Fruit fly (Drosophila melanogaster) whole organism, embryonic: ENCODE results near the gene Rbf.
A peak's percentile ranks its signal among the peaks of the same experiment; 100 is the strongest.

ENCODE experiments used
- Abd-B ChIP-seq: fragments of 200-800 bp; sonication (Bioruptor generic); optimal IDR thresholded peaks from 2 replicates; lab custom pipeline; 2018; ENCODE audit warnings: missing biosample characterization, mild to moderate bottlenecking, missing genetic modification characterization, moderate library complexity
- Antp ChIP-seq: fragments of 200-800 bp; sonication (Bioruptor generic); optimal IDR thresholded peaks from 3 replicates; lab custom pipeline; 2016; ENCODE audit warnings: missing biosample characterization, missing genetic modification characterization
- BEAF-32 ChIP-seq: fragments of 200-800 bp; sonication (Bioruptor generic); optimal IDR thresholded peaks from 3 replicates; lab custom pipeline; 2017; ENCODE audit warnings: missing biosample characterization, missing genetic modification characterization, mild to moderate bottlenecking, moderate library complexity, missing genetic modification reagents
- CG12155 ChIP-seq: fragments of 200-800 bp; sonication (Bioruptor generic); optimal IDR thresholded peaks from 3 replicates; lab custom pipeline; 2016; ENCODE audit warnings: missing biosample characterization, missing genetic modification characterization
- CG12659 ChIP-seq: fragments of 200-800 bp; sonication (Bioruptor generic); optimal IDR thresholded peaks from 3 replicates; lab custom pipeline; 2017; ENCODE audit warnings: mild to moderate bottlenecking, missing biosample characterization, missing genetic modification reagents, missing genetic modification characterization
- CG14860 ChIP-seq: fragments of 200-800 bp; sonication (Bioruptor generic); IDR thresholded peaks from 3 replicates; pipeline ENCODE4 v1.3.6; 2022; ENCODE audit warnings: missing biosample characterization, missing genetic modification characterization; ENCODE audit not compliant: partially characterized antibody
- CG15514 ChIP-seq: fragments of 200-800 bp; sonication (Bioruptor generic); optimal IDR thresholded peaks from 3 replicates; lab custom pipeline; 2017; ENCODE audit warnings: missing biosample characterization, missing genetic modification characterization, mild to moderate bottlenecking, moderate library complexity, missing genetic modification reagents
- CG17359 ChIP-seq: fragments of 200-800 bp; sonication (Bioruptor generic); optimal IDR thresholded peaks from 3 replicates; lab custom pipeline; 2018; ENCODE audit warnings: missing biosample characterization, mild to moderate bottlenecking, missing genetic modification characterization, moderate library complexity
- CG18764 ChIP-seq: fragments of 200-800 bp; sonication (Bioruptor generic); optimal IDR thresholded peaks from 3 replicates; lab custom pipeline; 2016; ENCODE audit warnings: missing biosample characterization, missing genetic modification characterization
- CG2116 ChIP-seq: fragments of 200-800 bp; sonication (Bioruptor generic); optimal IDR thresholded peaks from 3 replicates; lab custom pipeline; 2018; ENCODE audit warnings: missing biosample characterization, mild to moderate bottlenecking, missing genetic modification characterization
- CG2199 ChIP-seq: fragments of 200-800 bp; sonication (Bioruptor generic); IDR thresholded peaks from 3 replicates; pipeline ENCODE4 v1.3.6; 2022; ENCODE audit warnings: missing biosample characterization, missing genetic modification characterization
- CG3065 ChIP-seq: fragments of 200-800 bp; sonication (Bioruptor generic); optimal IDR thresholded peaks from 2 replicates; lab custom pipeline; 2016; ENCODE audit warnings: missing biosample characterization, missing genetic modification characterization
- CG31388 ChIP-seq: fragments of 200-800 bp; sonication (Bioruptor generic); optimal IDR thresholded peaks from 2 replicates; lab custom pipeline; 2016; ENCODE audit warnings: missing biosample characterization, missing genetic modification characterization
- CG34224 ChIP-seq: fragments of 200-800 bp; sonication (Bioruptor generic); IDR thresholded peaks from 3 replicates; pipeline ENCODE4 v1.3.6; 2022; ENCODE audit warnings: missing biosample characterization, missing genetic modification characterization; ENCODE audit not compliant: partially characterized antibody
- CG3838 ChIP-seq: fragments of 200-800 bp; sonication (Bioruptor generic); optimal IDR thresholded peaks from 3 replicates; lab custom pipeline; 2016; ENCODE audit warnings: missing biosample characterization, missing genetic modification characterization
- CG4854 ChIP-seq: fragments of 200-800 bp; sonication (Bioruptor generic); optimal IDR thresholded peaks from 2 replicates; lab custom pipeline; 2016; ENCODE audit warnings: missing biosample characterization, missing genetic modification characterization, inconsistent platforms
- CG9876 ChIP-seq: fragments of 200-800 bp; sonication (Bioruptor generic); optimal IDR thresholded peaks from 2 replicates; lab custom pipeline; 2016; ENCODE audit warnings: missing biosample characterization, missing genetic modification characterization
- Camta ChIP-seq: fragments of 200-800 bp; sonication (Bioruptor generic); optimal IDR thresholded peaks from 2 replicates; lab custom pipeline; 2016; ENCODE audit warnings: missing biosample characterization, missing genetic modification characterization
- Fer2 ChIP-seq: fragments of 200-800 bp; sonication (Bioruptor generic); optimal IDR thresholded peaks from 2 replicates; lab custom pipeline; 2018; ENCODE audit warnings: missing biosample characterization, mild to moderate bottlenecking, missing genetic modification characterization, moderate library complexity
- Fer3 ChIP-seq: fragments of 200-800 bp; sonication (Bioruptor generic); optimal IDR thresholded peaks from 2 replicates; lab custom pipeline; 2018; ENCODE audit warnings: missing biosample characterization, mild to moderate bottlenecking, missing genetic modification characterization, moderate library complexity
- HLH4C ChIP-seq: fragments of 200-800 bp; sonication (Bioruptor generic); IDR thresholded peaks from 3 replicates; pipeline ENCODE4 v1.3.6; 2022; ENCODE audit warnings: missing biosample characterization, missing genetic modification characterization; ENCODE audit not compliant: partially characterized antibody
- HmgZ ChIP-seq: fragments of 200-800 bp; sonication (Bioruptor generic); optimal IDR thresholded peaks from 2 replicates; lab custom pipeline; 2018; ENCODE audit warnings: missing biosample characterization, mild to moderate bottlenecking, missing genetic modification characterization
- Myb ChIP-seq: fragments of 200-800 bp; sonication (Bioruptor generic); optimal IDR thresholded peaks from 2 replicates; lab custom pipeline; 2016; ENCODE audit warnings: missing biosample characterization, missing genetic modification characterization
- Nf-YB ChIP-seq: fragments of 200-800 bp; sonication (Bioruptor generic); optimal IDR thresholded peaks from 3 replicates; lab custom pipeline; 2019; ENCODE audit warnings: missing biosample characterization, mild to moderate bottlenecking, missing genetic modification characterization, moderate library complexity
- NfI ChIP-seq: fragments of 200-800 bp; sonication (Bioruptor generic); optimal IDR thresholded peaks from 3 replicates; lab custom pipeline; 2018; ENCODE audit warnings: missing biosample characterization, mild to moderate bottlenecking, missing genetic modification characterization, moderate library complexity
- Opbp ChIP-seq: fragments of 200-800 bp; sonication (Bioruptor generic); IDR thresholded peaks from 3 replicates; pipeline ENCODE4 v1.3.6; 2022; ENCODE audit warnings: missing biosample characterization, missing genetic modification characterization; ENCODE audit not compliant: partially characterized antibody
- ac ChIP-seq: fragments of 200-800 bp; sonication (Bioruptor generic); optimal IDR thresholded peaks from 3 replicates; lab custom pipeline; 2017; ENCODE audit warnings: missing biosample characterization, mild to moderate bottlenecking, missing genetic modification characterization
- amos ChIP-seq: fragments of 200-800 bp; sonication (Bioruptor generic); IDR thresholded peaks from 2 replicates; pipeline ENCODE4 v1.3.6; 2022; ENCODE audit warnings: missing biosample characterization, missing genetic modification characterization; ENCODE audit not compliant: partially characterized antibody
- ara ChIP-seq: fragments of 200-800 bp; sonication (Bioruptor generic); IDR thresholded peaks from 2 replicates; pipeline ENCODE4 v1.3.6; 2022; ENCODE audit warnings: missing biosample characterization, missing genetic modification characterization
- chinmo ChIP-seq: fragments of 200-800 bp; sonication (Bioruptor generic); IDR thresholded peaks from 4 replicates; pipeline ENCODE4 v1.3.6; 2022; ENCODE audit warnings: missing biosample characterization, missing genetic modification characterization; ENCODE audit not compliant: partially characterized antibody
- ci ChIP-seq: fragments of 200-800 bp; sonication (Bioruptor generic); IDR thresholded peaks from 3 replicates; pipeline ENCODE4 v1.3.6; 2022; ENCODE audit warnings: missing biosample characterization, missing genetic modification characterization
- gem ChIP-seq: fragments of 200-800 bp; sonication (Bioruptor generic); optimal IDR thresholded peaks from 2 replicates; lab custom pipeline; 2019; ENCODE audit warnings: missing biosample characterization, mild to moderate bottlenecking, missing genetic modification characterization, moderate library complexity
- gfzf ChIP-seq: fragments of 200-800 bp; sonication (Bioruptor generic); optimal IDR thresholded peaks from 2 replicates; lab custom pipeline; 2016; ENCODE audit warnings: missing biosample characterization, mild to moderate bottlenecking, missing genetic modification characterization, moderate library complexity
- gsb ChIP-seq: fragments of 200-800 bp; sonication (Bioruptor generic); IDR thresholded peaks from 2 replicates; pipeline ENCODE4 v1.3.6; 2022; ENCODE audit warnings: missing biosample characterization, missing genetic modification characterization
- inv ChIP-seq: fragments of 200-800 bp; sonication (Bioruptor generic); IDR thresholded peaks from 2 replicates; pipeline ENCODE4 v1.3.6; 2022; ENCODE audit warnings: missing biosample characterization, missing genetic modification characterization; ENCODE audit not compliant: partially characterized antibody
- lbe ChIP-seq: fragments of 200-800 bp; sonication (Bioruptor generic); optimal IDR thresholded peaks from 2 replicates; lab custom pipeline; 2016; ENCODE audit warnings: missing biosample characterization, mild to moderate bottlenecking, missing genetic modification characterization
- pan ChIP-seq, 4 experiments: fragments of >200 bp in 3 of 4; fragments of 200-800 bp in 1 of 4; sonication (Bioruptor generic) in 1 of 4; optimal IDR thresholded peaks in 3 of 4; IDR thresholded peaks in 1 of 4; 2 replicates each; pipeline versions ENCODE4 v1.3.6 to Lab custom; 2017 to 2022; ENCODE audit warnings: missing biosample characterization in 2 of 4, missing genetic modification characterization in 2 of 4, mixed read lengths in 1 of 4
- pum ChIP-seq: fragments of 200-800 bp; sonication (Bioruptor generic); optimal IDR thresholded peaks from 2 replicates; lab custom pipeline; 2016; ENCODE audit warnings: missing biosample characterization, missing genetic modification characterization
- pzg ChIP-seq: fragments of 200-800 bp; sonication (Bioruptor generic); optimal IDR thresholded peaks from 3 replicates; lab custom pipeline; 2018; ENCODE audit warnings: missing biosample characterization, mild to moderate bottlenecking, missing genetic modification characterization, moderate library complexity
- salm ChIP-seq: fragments of 200-800 bp; sonication (Bioruptor generic); optimal IDR thresholded peaks from 2 replicates; lab custom pipeline; 2018; ENCODE audit warnings: missing biosample characterization, mild to moderate bottlenecking, missing genetic modification characterization
- sens ChIP-seq: fragments of 200-800 bp; sonication (Bioruptor generic); peaks from one replicate; lab custom pipeline; 2016; ENCODE audit warnings: missing biosample characterization, missing genetic modification characterization
- sna ChIP-seq: fragments of 200-800 bp; sonication (Bioruptor generic); IDR thresholded peaks from 2 replicates; pipeline ENCODE4 v1.3.6; 2022; ENCODE audit warnings: missing biosample characterization, missing genetic modification characterization; ENCODE audit not compliant: partially characterized antibody
- stwl ChIP-seq: fragments of 200-800 bp; sonication (Bioruptor generic); optimal IDR thresholded peaks from 3 replicates; lab custom pipeline; 2018; ENCODE audit warnings: missing biosample characterization, mild to moderate bottlenecking, missing genetic modification characterization, moderate library complexity
- tna ChIP-seq: fragments of 200-800 bp; sonication (Bioruptor generic); IDR thresholded peaks from 2 replicates; pipeline ENCODE4 v1.3.6; 2022; ENCODE audit warnings: missing biosample characterization, missing genetic modification characterization; ENCODE audit not compliant: partially characterized antibody
- trem ChIP-seq: fragments of 200-800 bp; optimal IDR thresholded peaks from 3 replicates; lab custom pipeline; 2019; ENCODE audit warnings: missing biosample characterization, mild to moderate bottlenecking, missing genetic modification characterization, moderate library complexity
- trh ChIP-seq: fragments of 200-800 bp; sonication (Bioruptor generic); optimal IDR thresholded peaks from 2 replicates; lab custom pipeline; 2016; ENCODE audit warnings: missing biosample characterization, missing genetic modification characterization
- unpg ChIP-seq: fragments of 200-800 bp; sonication (Bioruptor generic); optimal IDR thresholded peaks from 3 replicates; lab custom pipeline; 2018; ENCODE audit warnings: missing biosample characterization, mild to moderate bottlenecking, missing genetic modification characterization, moderate library complexity
- zen ChIP-seq: fragments of 200-800 bp; sonication (Bioruptor generic); optimal IDR thresholded peaks from 3 replicates; lab custom pipeline; 2018; ENCODE audit warnings: missing biosample characterization, mild to moderate bottlenecking, missing genetic modification characterization, moderate library complexity

Rbf gene

DNA sequence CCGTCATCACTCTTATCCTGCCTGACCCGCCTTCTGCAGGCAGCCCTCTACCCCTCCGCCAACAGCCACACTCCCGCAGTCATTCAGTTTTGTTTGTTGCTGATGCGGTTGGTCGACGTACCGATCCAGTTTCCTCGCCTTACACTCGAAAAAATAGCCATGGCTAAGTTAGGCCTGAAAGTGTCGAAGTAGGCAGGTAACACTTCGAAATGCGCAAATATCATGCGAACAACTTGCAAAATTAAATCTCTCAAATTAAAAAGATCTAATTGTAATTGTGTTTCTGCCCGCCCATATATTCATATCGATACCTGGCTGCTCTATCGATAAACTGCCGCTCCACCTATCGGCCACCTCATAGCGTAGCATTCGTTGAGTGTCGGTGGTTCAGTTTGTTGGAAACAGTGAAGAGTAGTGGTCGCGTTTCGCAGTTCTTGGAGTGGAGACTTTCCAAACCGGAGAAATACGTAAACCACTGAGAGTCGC lies 31.6 kb downstream of the Rbf start, which contains the start of gene fz3 (continued):
- no peak for TF ChIP-seq CG3838
- TF ChIP-seq CG17359 (tag; lab: Kevin White, UChicago): peak; percentile 29
- TF ChIP-seq sna (GFP tag; lab: Robert Waterston, UW): peak; percentile 87
- no peak for TF ChIP-seq CG4854
- TF ChIP-seq trem (tag; lab: Kevin White, UChicago): peak; percentile 44
- no peak for TF ChIP-seq CG31388 (GFP tag; lab: Kevin White, UChicago)
- TF ChIP-seq NfI (GFP tag; lab: Kevin White, UChicago): peak; percentile 6
- peak; percentile 62 for TF ChIP-seq pzg (GFP tag; lab: Kevin White, UChicago)
- peak; percentile 71 for TF ChIP-seq inv (GFP tag; lab: Robert Waterston, UW)
- no peak for TF ChIP-seq trh (GFP tag; lab: Kevin White, UChicago)
- TF ChIP-seq CG14860: peak; percentile 81
- peak; percentile 91 for TF ChIP-seq sens (GFP tag; lab: Kevin White, UChicago)
- TF ChIP-seq unpg (GFP tag; lab: Kevin White, UChicago): peak; percentile 41
- peak; percentile 84 for TF ChIP-seq BEAF-32
- TF ChIP-seq CG2199: peak; percentile 66; the same call in 2 of the 3 replicates
- TF ChIP-seq pum (GFP tag; lab: Kevin White, UChicago): no peak
- no peak for TF ChIP-seq ara (GFP tag; lab: Robert Waterston, UW)
- peak; percentile 8 for TF ChIP-seq gfzf
- peak; percentile 11 for TF ChIP-seq ac
- peak; percentile 95 for TF ChIP-seq chinmo (GFP tag; lab: Robert Waterston, UW)
- peak; percentile 71 for TF ChIP-seq CG15514 (GFP tag; lab: Kevin White, UChicago)
- TF ChIP-seq amos (GFP tag; lab: Robert Waterston, UW): peak; percentile 89
- peak; percentile 82 for TF ChIP-seq tna (GFP tag; lab: Robert Waterston, UW)
- TF ChIP-seq stwl (tag; lab: Kevin White, UChicago): peak; percentile 72
- TF ChIP-seq pan (optimal IDR thresholded peaks at IDR 0.05; lab: Kevin White, UChicago): no peak
- peak in 1 of 2 experiments; percentile 22 for TF ChIP-seq pan (GFP tag; optimal IDR thresholded peaks at IDR 0.05 in 1 of 2, IDR thresholded peaks at IDR 0.05 in 1 of 2)
- TF ChIP-seq gem (tag; lab: Kevin White, UChicago): peak; percentile 5
- no peak for TF ChIP-seq CG3065
- TF ChIP-seq CG9876: no peak
- TF ChIP-seq Antp (GFP tag; lab: Kevin White, UChicago): no peak
- TF ChIP-seq HLH4C (GFP tag; lab: Robert Waterston, UW): peak; percentile 85
- peak; percentile 0 for TF ChIP-seq Abd-B
- peak; percentile 53 for TF ChIP-seq CG12659 (GFP tag; lab: Kevin White, UChicago)
- TF ChIP-seq CG12155 (GFP tag; lab: Kevin White, UChicago): no peak
- TF ChIP-seq Opbp (GFP tag; lab: Robert Waterston, UW): peak; percentile 89
- peak; percentile 1 for TF ChIP-seq Nf-YB (GFP tag; lab: Kevin White, UChicago)
- TF ChIP-seq zen (tag; lab: Kevin White, UChicago): peak; percentile 14
- TF ChIP-seq lbe (GFP tag; lab: Kevin White, UChicago): peak; percentile 67
- TF ChIP-seq CG2116 (GFP tag; lab: Kevin White, UChicago): peak; percentile 64
- peak; percentile 90 for TF ChIP-seq CG34224 (GFP tag; lab: Robert Waterston, UW)
- no peak for TF ChIP-seq gsb (GFP tag; lab: Robert Waterston, UW)
- no peak for TF ChIP-seq Fer2
- peak; percentile 22 for TF ChIP-seq Fer3
- TF ChIP-seq salm (tag; lab: Kevin White, UChicago): no peak
- TF ChIP-seq Myb (GFP tag; lab: Kevin White, UChicago): peak; percentile 33
- no peak for TF ChIP-seq Camta (GFP tag; lab: Kevin White, UChicago)
- TF ChIP-seq CG18764 (GFP tag; lab: Kevin White, UChicago): no peak
- peak; percentile 68; the same call in 1 of the 3 replicates for TF ChIP-seq ci (GFP tag; lab: Robert Waterston, UW)
- peak; percentile 41 for TF ChIP-seq HmgZ (tag; lab: Kevin White, UChicago)
